Fruit fly (Drosophila melanogaster) whole organism, embryonic: Measurements from ENCODE around the gene Mybbp1A.

Experiments
- Asciz ChIP-seq: fragments of 200-800 bp; sonication (Bioruptor generic); optimal IDR thresholded peaks from 2 replicates; lab custom pipeline; 2017; ENCODE audit warnings: missing biosample characterization, mild to moderate bottlenecking, missing genetic modification characterization, missing genetic modification reagents
- CG10321 ChIP-seq: fragments of 200-800 bp; sonication (Bioruptor generic); IDR thresholded peaks from 2 replicates; pipeline ENCODE4 v1.3.6; 2022; ENCODE audit warnings: missing biosample characterization, missing genetic modification characterization
- CG12071 ChIP-seq: fragments of 200-800 bp; sonication (Bioruptor generic); optimal IDR thresholded peaks from 3 replicates; lab custom pipeline; 2018; ENCODE audit warnings: missing biosample characterization, mild to moderate bottlenecking, missing genetic modification characterization
- CG12219 ChIP-seq: fragments of 200-800 bp; sonication (Bioruptor generic); optimal IDR thresholded peaks from 3 replicates; lab custom pipeline; 2018; ENCODE audit warnings: missing biosample characterization, mild to moderate bottlenecking, missing genetic modification characterization
- CG1647 ChIP-seq: fragments of 200-800 bp; sonication (Bioruptor generic); optimal IDR thresholded peaks from 3 replicates; lab custom pipeline; 2016; ENCODE audit warnings: missing biosample characterization, missing genetic modification characterization
- CG17612 ChIP-seq: fragments of 200-800 bp; sonication (Bioruptor generic); IDR thresholded peaks from 2 replicates; pipeline ENCODE4 v1.3.6; 2022; ENCODE audit warnings: missing biosample characterization, missing genetic modification characterization
- CG17802 ChIP-seq: fragments of 200-800 bp; sonication (Bioruptor generic); optimal IDR thresholded peaks from 2 replicates; lab custom pipeline; 2018; ENCODE audit warnings: missing biosample characterization, mild to moderate bottlenecking, missing genetic modification characterization, moderate library complexity
- CG18011 ChIP-seq: fragments of 200-800 bp; sonication (Bioruptor generic); optimal IDR thresholded peaks from 2 replicates; lab custom pipeline; 2017; ENCODE audit warnings: missing biosample characterization, missing genetic modification characterization, mild to moderate bottlenecking, moderate library complexity, missing genotype
- CG3726 ChIP-seq: fragments of 200-800 bp; sonication (Bioruptor generic); IDR thresholded peaks from 3 replicates; pipeline ENCODE4, ENCODE4 v1.3.6; 2022; ENCODE audit warnings: missing biosample characterization, missing genetic modification characterization
- CG5245 ChIP-seq: fragments of 200-800 bp; sonication (Bioruptor generic); optimal IDR thresholded peaks from 3 replicates; lab custom pipeline; 2016; ENCODE audit warnings: missing biosample characterization, missing genetic modification characterization
- CG6654 ChIP-seq: fragments of 200-800 bp; sonication (Bioruptor generic); optimal IDR thresholded peaks from 2 replicates; lab custom pipeline; 2017; ENCODE audit warnings: missing biosample characterization, mild to moderate bottlenecking, missing genetic modification characterization
- CG8089 ChIP-seq: fragments of 200-800 bp; sonication (Bioruptor generic); optimal IDR thresholded peaks from 3 replicates; lab custom pipeline; 2016; ENCODE audit warnings: missing biosample characterization, missing genetic modification characterization
- CG8290 ChIP-seq, 3 experiments: fragments of 200-800 bp; sonication (Bioruptor generic); optimal IDR thresholded peaks; 2 replicates each; lab custom pipeline; 2016 to 2019; ENCODE audit warnings: missing biosample characterization in 3 of 3, missing genetic modification characterization in 3 of 3, mild to moderate bottlenecking in 2 of 3, moderate library complexity in 1 of 3
- D ChIP-seq, 2 experiments: fragments of 200-800 bp in 1 of 2; fragments of >200 bp in 1 of 2; sonication (Bioruptor generic) in 1 of 2; optimal IDR thresholded peaks; 2 replicates in 1 of 2; 3 replicates in 1 of 2; lab custom pipeline; 2017; ENCODE audit warnings: mild to moderate bottlenecking in 1 of 2, missing biosample characterization in 1 of 2, missing genetic modification characterization in 1 of 2, missing genetic modification reagents in 1 of 2
- Doc3 ChIP-seq: fragments of 200-800 bp; sonication (Bioruptor generic); IDR thresholded peaks from 3 replicates; pipeline ENCODE4 v1.3.6; 2022; ENCODE audit warnings: missing biosample characterization, missing genetic modification characterization; ENCODE audit not compliant: partially characterized antibody
- E2f2 ChIP-seq: fragments of 200-800 bp; sonication (Bioruptor generic); IDR thresholded peaks from 2 replicates; pipeline ENCODE4 v1.3.6; 2022; ENCODE audit warnings: missing biosample characterization, missing genetic modification characterization
- Gug ChIP-seq: fragments of 200-800 bp; sonication (Bioruptor generic); IDR thresholded peaks from 4 replicates; pipeline ENCODE4 v1.3.6; 2022; ENCODE audit warnings: missing biosample characterization, missing genetic modification characterization
- HmgD ChIP-seq: fragments of 200-800 bp; sonication (Bioruptor generic); optimal IDR thresholded peaks from 3 replicates; lab custom pipeline; 2016; ENCODE audit warnings: missing biosample characterization, missing genetic modification characterization
- Hmr ChIP-seq: fragments of 200-800 bp; sonication (Bioruptor generic); optimal IDR thresholded peaks from 3 replicates; lab custom pipeline; 2017; ENCODE audit warnings: mild to moderate bottlenecking, missing biosample characterization, missing genetic modification reagents, missing genetic modification characterization
- Kr ChIP-seq: fragments of 200-800 bp; sonication (Bioruptor generic); optimal IDR thresholded peaks from 2 replicates; lab custom pipeline; 2017; ENCODE audit warnings: missing biosample characterization, mild to moderate bottlenecking, missing genetic modification characterization
- Lhr ChIP-seq: fragments of 200-800 bp; sonication (Bioruptor generic); optimal IDR thresholded peaks from 3 replicates; lab custom pipeline; 2017; ENCODE audit warnings: mild to moderate bottlenecking, missing biosample characterization, missing genetic modification reagents, missing genetic modification characterization
- Lim3 ChIP-seq: fragments of 200-800 bp; sonication (Bioruptor generic); IDR thresholded peaks from 2 replicates; pipeline ENCODE4 v1.3.6; 2022; ENCODE audit warnings: missing biosample characterization, missing genetic modification characterization
- Max ChIP-seq: fragments of 200-800 bp; sonication (Bioruptor generic); optimal IDR thresholded peaks from 2 replicates; lab custom pipeline; 2016; ENCODE audit warnings: missing biosample characterization, mild to moderate bottlenecking, missing genetic modification characterization
- Mes4 ChIP-seq: fragments of 200-800 bp; sonication (Bioruptor generic); optimal IDR thresholded peaks from 2 replicates; lab custom pipeline; 2016; ENCODE audit warnings: missing biosample characterization, missing genetic modification characterization
- NFAT ChIP-seq: fragments of 200-800 bp; sonication (Bioruptor generic); IDR thresholded peaks from 2 replicates; pipeline ENCODE4 v1.3.6; 2022; ENCODE audit warnings: missing biosample characterization, missing genetic modification characterization
- Tbp ChIP-seq: fragments of >200 bp; optimal IDR thresholded peaks from 2 replicates; lab custom pipeline; 2018; ENCODE audit warnings: missing biosample characterization, missing genetic modification characterization
- Trl ChIP-seq, 3 experiments: fragments of >200 bp in 2 of 3; fragments of 200-800 bp in 1 of 3; sonication (Bioruptor generic) in 1 of 3; optimal IDR thresholded peaks; 2 replicates in 1 of 3; 3 replicates in 2 of 3; lab custom pipeline; 2016 to 2017; ENCODE audit warnings: missing biosample characterization in 1 of 3, missing genetic modification characterization in 1 of 3
- YL-1 ChIP-seq: fragments of 200-800 bp; sonication (Bioruptor generic); optimal IDR thresholded peaks from 3 replicates; lab custom pipeline; 2017; ENCODE audit warnings: missing biosample characterization, mild to moderate bottlenecking, missing genetic modification characterization
- amos ChIP-seq: fragments of 200-800 bp; sonication (Bioruptor generic); IDR thresholded peaks from 2 replicates; pipeline ENCODE4 v1.3.6; 2022; ENCODE audit warnings: missing biosample characterization, missing genetic modification characterization; ENCODE audit not compliant: partially characterized antibody
- cato ChIP-seq: fragments of 200-800 bp; sonication (Bioruptor generic); optimal IDR thresholded peaks from 2 replicates; lab custom pipeline; 2016; ENCODE audit warnings: missing biosample characterization, missing genetic modification characterization, borderline replicate concordance
- chif ChIP-seq, 2 experiments: fragments of 200-800 bp; sonication (Bioruptor generic); optimal IDR thresholded peaks; 3 replicates each; lab custom pipeline; 2016; ENCODE audit warnings: missing biosample characterization in 2 of 2, missing genetic modification characterization in 2 of 2
- ci ChIP-seq: fragments of 200-800 bp; sonication (Bioruptor generic); IDR thresholded peaks from 3 replicates; pipeline ENCODE4 v1.3.6; 2022; ENCODE audit warnings: missing biosample characterization, missing genetic modification characterization
- dmrt11E ChIP-seq: fragments of 200-800 bp; sonication (Bioruptor generic); optimal IDR thresholded peaks from 3 replicates; lab custom pipeline; 2018; ENCODE audit warnings: missing biosample characterization, mild to moderate bottlenecking, missing genetic modification characterization, moderate library complexity
- dpn ChIP-seq, 2 experiments: fragments of 200-800 bp; sonication (Bioruptor generic); optimal IDR thresholded peaks; 3 replicates each; lab custom pipeline; 2016; ENCODE audit warnings: missing biosample characterization in 2 of 2, missing genetic modification characterization in 2 of 2
- en ChIP-seq: fragments of 200-800 bp; sonication (Bioruptor generic); optimal IDR thresholded peaks from 2 replicates; lab custom pipeline; 2016; ENCODE audit warnings: missing biosample characterization, missing genetic modification characterization
- gcm2 ChIP-seq: fragments of 200-800 bp; sonication (Bioruptor generic); optimal IDR thresholded peaks from 2 replicates; lab custom pipeline; 2016; ENCODE audit warnings: missing biosample characterization, missing genetic modification characterization
- inv ChIP-seq: fragments of 200-800 bp; sonication (Bioruptor generic); IDR thresholded peaks from 2 replicates; pipeline ENCODE4 v1.3.6; 2022; ENCODE audit warnings: missing biosample characterization, missing genetic modification characterization; ENCODE audit not compliant: partially characterized antibody
- jumu ChIP-seq: fragments of 200-800 bp; sonication (Bioruptor generic); optimal IDR thresholded peaks from 3 replicates; lab custom pipeline; 2016; ENCODE audit warnings: missing biosample characterization, missing genetic modification characterization
- kay ChIP-seq: fragments of 200-800 bp; sonication (Bioruptor generic); optimal IDR thresholded peaks from 2 replicates; lab custom pipeline; 2016; ENCODE audit warnings: missing biosample characterization, missing genetic modification characterization
- lov ChIP-seq, 2 experiments: fragments of 200-800 bp in 1 of 2; fragments of >200 bp in 1 of 2; sonication (Bioruptor generic) in 1 of 2; IDR thresholded peaks in 1 of 2; optimal IDR thresholded peaks in 1 of 2; 2 replicates in 1 of 2; 3 replicates in 1 of 2; pipeline versions ENCODE4 v1.3.6 to Lab custom; 2017 to 2022; ENCODE audit warnings: missing biosample characterization in 1 of 2, missing genetic modification characterization in 1 of 2
- oc ChIP-seq: fragments of 200-800 bp; sonication (Bioruptor generic); optimal IDR thresholded peaks from 2 replicates; lab custom pipeline; 2018; ENCODE audit warnings: missing biosample characterization, mild to moderate bottlenecking, missing genetic modification characterization, moderate library complexity
- otp ChIP-seq: fragments of 200-800 bp; sonication (Bioruptor generic); IDR thresholded peaks from 3 replicates; pipeline ENCODE4, ENCODE4 v1.3.6; 2022; ENCODE audit warnings: missing biosample characterization, missing genetic modification characterization
- pan ChIP-seq, 4 experiments: fragments of >200 bp in 3 of 4; fragments of 200-800 bp in 1 of 4; sonication (Bioruptor generic) in 1 of 4; optimal IDR thresholded peaks in 3 of 4; IDR thresholded peaks in 1 of 4; 2 replicates each; pipeline versions ENCODE4 v1.3.6 to Lab custom; 2017 to 2022; ENCODE audit warnings: missing biosample characterization in 2 of 4, missing genetic modification characterization in 2 of 4, mixed read lengths in 1 of 4
- tin ChIP-seq: fragments of 200-800 bp; sonication (Bioruptor generic); optimal IDR thresholded peaks from 3 replicates; lab custom pipeline; 2016; ENCODE audit warnings: missing biosample characterization, missing genetic modification characterization
- tio ChIP-seq: fragments of 200-800 bp; sonication (Bioruptor generic); optimal IDR thresholded peaks from 2 replicates; lab custom pipeline; 2017; ENCODE audit warnings: missing biosample characterization, missing genetic modification characterization, inconsistent platforms
- unpg ChIP-seq: fragments of 200-800 bp; sonication (Bioruptor generic); optimal IDR thresholded peaks from 3 replicates; lab custom pipeline; 2018; ENCODE audit warnings: missing biosample characterization, mild to moderate bottlenecking, missing genetic modification characterization, moderate library complexity
- vfl ChIP-seq: fragments of 200-800 bp; sonication (Bioruptor generic); optimal IDR thresholded peaks from 2 replicates; lab custom pipeline; 2016; ENCODE audit warnings: missing biosample characterization, missing genetic modification characterization
- zf30C ChIP-seq: fragments of 200-800 bp; sonication (Bioruptor generic); optimal IDR thresholded peaks from 3 replicates; lab custom pipeline; 2018; ENCODE audit warnings: missing biosample characterization, mild to moderate bottlenecking, missing genetic modification characterization

Gene Mybbp1A

DNA sequence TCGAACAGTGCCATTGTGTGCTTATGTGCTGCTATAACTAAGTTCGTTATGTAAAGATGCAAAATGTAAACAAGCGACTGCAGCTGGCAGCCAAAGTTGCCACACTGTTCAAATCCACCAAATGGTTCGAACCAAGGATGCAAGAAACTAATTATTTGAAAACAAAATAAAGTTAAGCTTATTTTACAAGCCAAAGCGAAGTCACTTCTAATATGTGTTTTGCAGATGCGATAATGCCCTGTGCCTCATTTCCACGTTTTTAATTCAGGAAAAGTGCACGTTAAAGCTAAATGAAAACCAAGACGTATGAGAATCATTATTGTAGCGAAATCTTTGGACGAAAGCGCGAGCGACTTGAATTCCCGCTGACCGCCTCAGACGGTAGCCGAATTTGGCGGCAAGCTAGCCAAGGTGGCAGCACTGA lies 8.4 kb upstream of the Mybbp1A start, which contains the start of the genes CG13365 and Vsp37A (continued):
- TF ChIP-seq Kr (no peak), HmgD (peak; percentile 14), Max (peak; percentile 52), tio (no peak), CG17612 (GFP tag; lab: Robert Waterston, UW) (no peak), Asciz (GFP tag; lab: Kevin White, UChicago) (no peak), kay (GFP tag; lab: Kevin White, UChicago) (no peak), E2f2 (peak; percentile 62), D (optimal IDR thresholded peaks at IDR 0.05; lab: Kevin White, UChicago) (no peak), D (GFP tag; optimal IDR thresholded peaks at IDR 0.05; lab: Kevin White, UChicago) (peak; percentile 11), dmrt11E (tag; lab: Kevin White, UChicago) (peak; percentile 36), en (GFP tag; lab: Kevin White, UChicago) (no peak), lov (optimal IDR thresholded peaks at IDR 0.05; lab: Kevin White, UChicago) (no peak), lov (GFP tag; IDR thresholded peaks at IDR 0.05; lab: Robert Waterston, UW) (no peak), Lim3 (GFP tag; lab: Robert Waterston, UW) (no peak), ci (GFP tag; lab: Robert Waterston, UW) (peak; percentile 66; the same call in 2 of the 3 replicates), CG6654 (GFP tag; lab: Kevin White, UChicago) (no peak), dpn (GFP tag; optimal IDR thresholded peaks at IDR 0.05; lab: Kevin White, UChicago) (peak; percentile 36 to 63), CG10321 (GFP tag; lab: Robert Waterston, UW) (no peak), Lhr (peak; percentile 56), oc (tag; lab: Kevin White, UChicago) (no peak), NFAT (GFP tag; lab: Robert Waterston, UW) (no peak), CG5245 (GFP tag; lab: Kevin White, UChicago) (no peak), Gug (GFP tag; lab: Robert Waterston, UW) (no peak), CG17802 (no peak), CG12071 (no peak), CG1647 (GFP tag; lab: Kevin White, UChicago) (peak; percentile 39), pan (optimal IDR thresholded peaks at IDR 0.05; lab: Kevin White, UChicago) (no peak), pan (GFP tag; optimal IDR thresholded peaks at IDR 0.05 in 1 of 2, IDR thresholded peaks at IDR 0.05 in 1 of 2) (peak in 1 of 2 experiments; percentile 32), zf30C (no peak), otp (GFP tag; lab: Robert Waterston, UW) (no peak; the same call in 2 of the 3 replicates), vfl (GFP tag; lab: Kevin White, UChicago) (peak; percentile 31), cato (GFP tag; lab: Kevin White, UChicago) (no peak), Doc3 (GFP tag; lab: Robert Waterston, UW) (no peak), Tbp (GFP tag; lab: Kevin White, UChicago) (no peak), CG12219 (GFP tag; lab: Kevin White, UChicago) (no peak), amos (GFP tag; lab: Robert Waterston, UW) (no peak), gcm2 (no peak), Hmr (GFP tag; lab: Kevin White, UChicago) (peak; percentile 47), Trl (optimal IDR thresholded peaks at IDR 0.05; lab: Kevin White, UChicago) (no peak), Trl (GFP tag; optimal IDR thresholded peaks at IDR 0.05; lab: Kevin White, UChicago) (peak; percentile 59), CG8089 (peak; percentile 14), unpg (no peak), CG8290 (GFP tag; optimal IDR thresholded peaks at IDR 0.05; lab: Kevin White, UChicago) (peak; percentile 9), CG8290 (tag; optimal IDR thresholded peaks at IDR 0.05; lab: Kevin White, UChicago) (peak in 1 of 2 experiments; percentile 29), YL-1 (peak; percentile 66), CG3726 (GFP tag; lab: Robert Waterston, UW) (no peak), Mes4 (GFP tag; lab: Kevin White, UChicago) (peak; percentile 17), chif (GFP tag; optimal IDR thresholded peaks at IDR 0.05; lab: Kevin White, UChicago) (peak; percentile 21 to 31), CG18011 (GFP tag; lab: Kevin White, UChicago) (no peak), inv (no peak), jumu (GFP tag; lab: Kevin White, UChicago) (peak; percentile 58), tin (GFP tag; lab: Kevin White, UChicago) (peak; percentile 36)
